Worm (Caenorhabditis elegans): ENCODE data around the gene T24E12.2.

T24E12.2 gene

ce11 chrII:3805518-3805917 lies 22.8 kb downstream of the T24E12.2 start:
- TF ChIP-seq fkh-4 (tag; optimal IDR thresholded peaks at IDR 0.05; ENCODE audit: borderline replicate concordance) (no peak), nhr-20 (tag; optimal IDR thresholded peaks at IDR 0.05) (no peak), F16B12.6 (tag; optimal IDR thresholded peaks at IDR 0.05) (no peak), lin-15B (tag; optimal IDR thresholded peaks at IDR 0.05) (no peak), unc-98 (GFP tag; IDR thresholded peaks at IDR 0.05) (no peak), nhr-237 (tag; optimal IDR thresholded peaks at IDR 0.05) (no peak), dsc-1 (tag; optimal IDR thresholded peaks at IDR 0.05) (no peak), lsy-2 (tag; optimal IDR thresholded peaks at IDR 0.05) (no peak), vab-15 (tag; optimal IDR thresholded peaks at IDR 0.05) (no peak), nhr-11 (tag; optimal IDR thresholded peaks at IDR 0.05) (no peak), ceh-63 (GFP tag; optimal IDR thresholded peaks at IDR 0.05) (no peak), nhr-71 (tag; optimal IDR thresholded peaks at IDR 0.05) (no peak), tbx-2 (tag; optimal IDR thresholded peaks at IDR 0.05) (no peak), swsn-7 (tag; optimal IDR thresholded peaks at IDR 0.05) (no peak), mep-1 (tag; optimal IDR thresholded peaks at IDR 0.05) (no peak), aha-1 (tag; optimal IDR thresholded peaks at IDR 0.05) (no peak), nhr-76 (tag; optimal IDR thresholded peaks at IDR 0.05) (no peak), lir-3 (tag; optimal IDR thresholded peaks at IDR 0.05; ENCODE audit: poor library complexity) (no peak)

- no peak for TF ChIP-seq ceh-88 (GFP tag; IDR thresholded peaks at IDR 0.05)
- TF ChIP-seq nhr-76 (tag; optimal IDR thresholded peaks at IDR 0.05), result no peak
- no peak for TF ChIP-seq nhr-47 (tag; optimal IDR thresholded peaks at IDR 0.05)
- TF ChIP-seq ceh-8 (GFP tag; optimal IDR thresholded peaks at IDR 0.05), result no peak
- no peak for TF ChIP-seq efl-3 (GFP tag; optimal IDR thresholded peaks at IDR 0.05)
- no peak for TF ChIP-seq nhr-71 (tag; optimal IDR thresholded peaks at IDR 0.05)
- TF ChIP-seq pax-3 (tag; optimal IDR thresholded peaks at IDR 0.05), result no peak
- no peak for TF ChIP-seq irx-1 (tag; optimal IDR thresholded peaks at IDR 0.05)
- TF ChIP-seq ceh-82 (tag; optimal IDR thresholded peaks at IDR 0.05), result no peak
- TF ChIP-seq mab-9 (GFP tag; IDR thresholded peaks at IDR 0.05), result no peak
- no peak for TF ChIP-seq lsy-2 (tag; optimal IDR thresholded peaks at IDR 0.05)
- TF ChIP-seq zag-1 (tag; optimal IDR thresholded peaks at IDR 0.05), result no peak
Measured at ce11 chrII:3806964-3807363, 24.2 kb downstream of the T24E12.2 start, which contains the start of gene F54D10.4. F54D10.4 (minus strand) TSS chrII:3807064.

ce11 chrII:3808104-3808503 lies 25.4 kb downstream of the T24E12.2 start, which contains the start of gene F54D10.5:
F54D10.5 (minus strand) TSS chrII:3808177.
- TF ChIP-seq egl-13 (tag; optimal IDR thresholded peaks at IDR 0.05) (peak; percentile 28), mab-9 (GFP tag; IDR thresholded peaks at IDR 0.05) (peak; percentile 41; the same call in 1 of the 2 replicates), mef-2 (tag; optimal IDR thresholded peaks at IDR 0.05) (no peak), ceh-90 (tag; optimal IDR thresholded peaks at IDR 0.05) (peak; percentile 15), egl-27 (tag; optimal IDR thresholded peaks at IDR 0.05) (no peak), vab-15 (tag; optimal IDR thresholded peaks at IDR 0.05) (no peak), lin-35 (GFP tag; optimal IDR thresholded peaks at IDR 0.05) (peak; percentile 91 to 95), ets-5 (GFP tag; IDR thresholded peaks at IDR 0.05) (no peak), mep-1 (tag; optimal IDR thresholded peaks at IDR 0.05) (peak; percentile 71), rnt-1 (tag; optimal IDR thresholded peaks at IDR 0.05) (peak; percentile 93), nhr-12 (tag; optimal IDR thresholded peaks at IDR 0.05) (no peak), F16B12.6 (tag; optimal IDR thresholded peaks at IDR 0.05) (peak; percentile 68), mdl-1 (tag; optimal IDR thresholded peaks at IDR 0.05) (peak in 1 of 2 experiments; percentile 66), Y116A8C.19 (tag; optimal IDR thresholded peaks at IDR 0.05; ENCODE audit: borderline replicate concordance) (no peak), C16A3.4 (tag; optimal IDR thresholded peaks at IDR 0.05) (peak; percentile 77), sox-4 (tag; optimal IDR thresholded peaks at IDR 0.05) (no peak), dsc-1 (tag; optimal IDR thresholded peaks at IDR 0.05) (no peak), lsy-2 (tag; optimal IDR thresholded peaks at IDR 0.05) (peak; percentile 85 to 86), lin-39 (tag; optimal IDR thresholded peaks at IDR 0.05) (peak; percentile 69), aly-2 (tag; optimal IDR thresholded peaks at IDR 0.05) (no peak), unc-86 (tag; optimal IDR thresholded peaks at IDR 0.05) (peak; percentile 76), ceh-82 (tag; optimal IDR thresholded peaks at IDR 0.05) (peak; percentile 78 to 88 (median 87)), C04F5.9 (tag; optimal IDR thresholded peaks at IDR 0.05) (peak; percentile 54), C34B4.2 (tag; optimal IDR thresholded peaks at IDR 0.05) (no peak), nhr-19 (GFP tag; conservative IDR thresholded peaks at IDR 0.05) (peak; percentile 82), efl-3 (GFP tag; optimal IDR thresholded peaks at IDR 0.05) (no peak), unc-98 (GFP tag; IDR thresholded peaks at IDR 0.05) (no peak), nhr-77 (tag; optimal IDR thresholded peaks at IDR 0.05) (no peak), grh-1 (GFP tag; IDR thresholded peaks at IDR 0.05) (peak; percentile 77), nhr-71 (tag; optimal IDR thresholded peaks at IDR 0.05) (peak; percentile 87), efl-1 (optimal IDR thresholded peaks at IDR 0.05) (peak; percentile 81 to 95), efl-1 (GFP tag; optimal IDR thresholded peaks at IDR 0.05 in 1 of 2) (peak; percentile 91 to 99), lin-15B (tag; optimal IDR thresholded peaks at IDR 0.05) (peak; percentile 63)
